Fruit fly (Drosophila melanogaster): ENCODE results near the gene Snap24.

DNA sequence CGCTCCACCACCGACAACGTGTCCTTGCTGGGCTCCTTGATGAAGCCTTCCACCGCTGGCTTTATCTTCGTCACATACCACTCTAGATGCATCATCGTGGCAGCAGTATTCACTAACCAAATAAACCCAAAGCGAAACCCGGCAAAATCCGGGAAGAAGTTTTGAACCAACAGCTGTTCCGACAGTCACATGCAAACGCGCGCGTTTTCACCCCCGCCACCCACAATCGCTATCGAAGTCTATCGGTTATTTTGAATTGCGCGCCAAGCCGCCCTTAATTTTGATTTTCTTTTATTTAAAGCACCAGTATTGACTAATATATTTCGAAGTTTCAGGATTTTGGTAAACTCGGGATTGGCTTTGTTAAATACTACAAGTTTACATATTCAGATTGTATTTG is 8.5 kb downstream of the Snap24 start, which contains the start of gene Tti1:
- TF ChIP-seq Dll (optimal IDR thresholded peaks at IDR 0.05) (no peak), pan (optimal IDR thresholded peaks at IDR 0.05) (no peak)

Measured in whole organism.